Fruit fly (Drosophila melanogaster): ENCODE measurements around the gene CG6650.

Gene CG6650

dm6 chr3L:13986330-13986729 lies 44.9 kb upstream of the CG6650 start, which contains the start of gene CG17362:
CG17362 (plus strand) TSS chr3L:13986620.
- TF ChIP-seq sv (GFP tag; optimal IDR thresholded peaks at IDR 0.05) (no peak), CG9705 (GFP tag; optimal IDR thresholded peaks at IDR 0.05) (no peak), Hr83 (GFP tag; optimal IDR thresholded peaks at IDR 0.05; ENCODE audit: poor library complexity, severe bottlenecking) (no peak), Myc (optimal IDR thresholded peaks at IDR 0.05) (no peak), Rel (GFP tag; optimal IDR thresholded peaks at IDR 0.05) (no peak), Rel (tag; optimal IDR thresholded peaks at IDR 0.05) (no peak), tai (GFP tag; optimal IDR thresholded peaks at IDR 0.05) (no peak), woc (GFP tag; optimal IDR thresholded peaks at IDR 0.05) (no peak)

dm6 chr3L:13987578-13987977 lies 43.7 kb upstream of the CG6650 start, which contains the start of gene CG9040:
CG9040 (plus strand) TSS chr3L:13987878.
- TF ChIP-seq Mio (GFP tag; optimal IDR thresholded peaks at IDR 0.05) (no peak), sv (GFP tag; optimal IDR thresholded peaks at IDR 0.05) (no peak), GATAd (GFP tag; optimal IDR thresholded peaks at IDR 0.05) (no peak), dmrt93B (GFP tag; optimal IDR thresholded peaks at IDR 0.05) (no peak), Vsx2 (GFP tag; optimal IDR thresholded peaks at IDR 0.05; ENCODE audit: partially characterized antibody) (no peak), Hnf4 (GFP tag; optimal IDR thresholded peaks at IDR 0.05) (no peak), psq (GFP tag; optimal IDR thresholded peaks at IDR 0.05) (no peak), HLH106 (tag; optimal IDR thresholded peaks at IDR 0.05) (no peak), Hr83 (GFP tag; optimal IDR thresholded peaks at IDR 0.05; ENCODE audit: poor library complexity, severe bottlenecking) (no peak), Rel (GFP tag; optimal IDR thresholded peaks at IDR 0.05) (no peak), Rel (tag; optimal IDR thresholded peaks at IDR 0.05) (no peak), br (GFP tag; optimal IDR thresholded peaks at IDR 0.05) (no peak)

- no peak for TF ChIP-seq Rel (GFP tag; optimal IDR thresholded peaks at IDR 0.05)
- no peak for TF ChIP-seq Rel (tag; optimal IDR thresholded peaks at IDR 0.05)
- TF ChIP-seq lola (GFP tag; optimal IDR thresholded peaks at IDR 0.05): no peak
- no peak for TF ChIP-seq psq (GFP tag; optimal IDR thresholded peaks at IDR 0.05)
- peak; percentile 26 for TF ChIP-seq Dif (GFP tag; optimal IDR thresholded peaks at IDR 0.05; ENCODE audit: partially characterized antibody)
- TF ChIP-seq CG32264 (GFP tag; optimal IDR thresholded peaks at IDR 0.05): no peak
- no peak for TF ChIP-seq OdsH (GFP tag; optimal IDR thresholded peaks at IDR 0.05)
Measured at dm6 chr3L:13991314-13991713, 39.9 kb upstream of the CG6650 start.

DNA sequence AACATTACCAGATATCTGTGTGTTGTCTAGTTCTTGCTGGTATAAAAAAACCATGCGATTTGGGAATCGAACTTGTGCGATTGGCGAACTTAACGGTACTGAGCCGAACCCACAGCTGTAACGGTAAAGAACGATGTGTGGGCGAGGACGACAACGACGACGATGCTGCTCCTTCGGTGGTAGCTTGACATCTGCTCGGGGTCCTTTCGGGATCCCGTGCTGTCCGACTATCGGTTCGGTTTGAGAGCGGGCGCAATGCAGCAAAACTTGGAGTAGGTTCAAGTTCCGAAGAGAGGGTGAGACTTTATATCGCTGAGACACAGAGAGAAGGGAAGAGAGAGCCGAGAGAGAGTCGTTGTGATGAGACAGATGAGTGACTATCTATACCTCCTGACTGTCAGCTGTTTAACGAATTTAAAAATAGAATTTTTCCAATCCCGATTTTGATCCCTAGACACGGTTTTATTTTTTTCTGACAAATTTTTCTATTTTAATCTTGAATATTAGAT lies 38.0 kb upstream of the CG6650 start, which contains the start of gene CG17364:
Gene CG17364, minus strand, starts transcription at position 168 of the 509 bp plus-strand sequence.
- TF ChIP-seq brk (GFP tag; optimal IDR thresholded peaks at IDR 0.05): no peak
- no peak for TF ChIP-seq GATAd (GFP tag; optimal IDR thresholded peaks at IDR 0.05)
- no peak for TF ChIP-seq ey (GFP tag; optimal IDR thresholded peaks at IDR 0.05)
- no peak for TF ChIP-seq Jra (GFP tag; optimal IDR thresholded peaks at IDR 0.05)
- TF ChIP-seq Abd-B (GFP tag; optimal IDR thresholded peaks at IDR 0.05): no peak
- TF ChIP-seq tai (GFP tag; optimal IDR thresholded peaks at IDR 0.05): no peak
- TF ChIP-seq Hnf4 (GFP tag; optimal IDR thresholded peaks at IDR 0.05): no peak
- no peak for TF ChIP-seq sage (GFP tag; optimal IDR thresholded peaks at IDR 0.05)
- no peak for TF ChIP-seq dmrt93B (GFP tag; optimal IDR thresholded peaks at IDR 0.05)
- TF ChIP-seq Dif (GFP tag; optimal IDR thresholded peaks at IDR 0.05; ENCODE audit: partially characterized antibody): no peak
- TF ChIP-seq Hr78 (GFP tag; optimal IDR thresholded peaks at IDR 0.05): no peak
- no peak for TF ChIP-seq lola (GFP tag; optimal IDR thresholded peaks at IDR 0.05)
- TF ChIP-seq sv (GFP tag; optimal IDR thresholded peaks at IDR 0.05): no peak
- TF ChIP-seq dl (GFP tag; optimal IDR thresholded peaks at IDR 0.05; ENCODE audit: insufficient read depth in 1 of 2, partially characterized antibody in 2 of 2): no peak
- TF ChIP-seq Hr83 (GFP tag; optimal IDR thresholded peaks at IDR 0.05; ENCODE audit: poor library complexity, severe bottlenecking): no peak
- no peak for TF ChIP-seq dsf (GFP tag; optimal IDR thresholded peaks at IDR 0.05; ENCODE audit: borderline replicate concordance)
- TF ChIP-seq N (GFP tag; optimal IDR thresholded peaks at IDR 0.05): no peak
- no peak for TF ChIP-seq CrebA (GFP tag; optimal IDR thresholded peaks at IDR 0.05; ENCODE audit: borderline replicate concordance)

Measured in whole organism, wandering third instar larva.